Fruit fly (Drosophila melanogaster): ENCODE measurements around the gene rtet.

The rtet gene

dm6 chr3R:21060430-21061245 is 47.6 kb upstream of the rtet start, which contains the start of gene Mvl (continued):
- TF ChIP-seq ac (GFP tag; optimal IDR thresholded peaks at IDR 0.05) (no peak), ems (GFP tag; optimal IDR thresholded peaks at IDR 0.05) (no peak), z (GFP tag; IDR thresholded peaks at IDR 0.05) (peak; percentile 73), Dip3 (GFP tag; optimal IDR thresholded peaks at IDR 0.05) (no peak), chm (GFP tag; IDR thresholded peaks at IDR 0.05) (peak; percentile 55; the same call in 1 of the 2 replicates), Bdp1 (GFP tag; optimal IDR thresholded peaks at IDR 0.05) (no peak), CG18599 (GFP tag; optimal IDR thresholded peaks at IDR 0.05) (peak; percentile 37), CG11093 (GFP tag; IDR thresholded peaks at IDR 0.05) (no peak), CG10267 (tag; optimal IDR thresholded peaks at IDR 0.05) (peak; percentile 34), Jarid2 (GFP tag; optimal IDR thresholded peaks at IDR 0.05) (peak; percentile 74), CG7745 (tag; optimal IDR thresholded peaks at IDR 0.05) (peak; percentile 5), pfk (GFP tag; optimal IDR thresholded peaks at IDR 0.05) (peak; percentile 30), CG17829 (tag; optimal IDR thresholded peaks at IDR 0.05) (peak; percentile 66), gcm (GFP tag; optimal IDR thresholded peaks at IDR 0.05) (peak; percentile 71), kah (GFP tag; optimal IDR thresholded peaks at IDR 0.05) (peak; percentile 26), hkb (optimal IDR thresholded peaks at IDR 0.05) (peak; percentile 54), hkb (GFP tag; IDR thresholded peaks at IDR 0.05) (0 out of 2 replicates have a peak, but pooled peaks have one; percentile 22), zf30C (GFP tag; optimal IDR thresholded peaks at IDR 0.05) (peak; percentile 9), nom (GFP tag; optimal IDR thresholded peaks at IDR 0.05) (peak; percentile 28), CG8290 (GFP tag; optimal IDR thresholded peaks at IDR 0.05) (peak; percentile 83), CG8290 (tag; optimal IDR thresholded peaks at IDR 0.05) (peak; percentile 60 to 70)

- TF ChIP-seq sens (GFP tag) (peak; percentile 60), wdn (GFP tag; IDR thresholded peaks at IDR 0.05) (no peak), CG5180 (GFP tag; optimal IDR thresholded peaks at IDR 0.05) (no peak), Med (GFP tag) (peak; percentile 24)
These were observed 44.8 kb upstream of the rtet start for dm6 chr3R:21063433-21063832.

- TF ChIP-seq slou (GFP tag; optimal IDR thresholded peaks at IDR 0.05) (no peak), CG6272 (GFP tag; IDR thresholded peaks at IDR 0.05) (0 out of 2 replicates have a peak, but pooled peaks have one; percentile 14), CG18619 (GFP tag; optimal IDR thresholded peaks at IDR 0.05) (no peak), CG4282 (GFP tag; optimal IDR thresholded peaks at IDR 0.05) (no peak), CG1602 (GFP tag; optimal IDR thresholded peaks at IDR 0.05) (no peak), NC2α (GFP tag; optimal IDR thresholded peaks at IDR 0.05) (no peak), Oli (tag; optimal IDR thresholded peaks at IDR 0.05) (no peak), Nf-YB (GFP tag; optimal IDR thresholded peaks at IDR 0.05) (no peak), MTF-1 (GFP tag; optimal IDR thresholded peaks at IDR 0.05; ENCODE audit: borderline replicate concordance) (no peak), sens-2 (GFP tag; IDR thresholded peaks at IDR 0.05) (no peak), zfh2 (GFP tag; optimal IDR thresholded peaks at IDR 0.05) (peak; percentile 11), Rfx (GFP tag; IDR thresholded peaks at IDR 0.05) (peak; percentile 42; the same call in 1 of the 2 replicates), Six4 (GFP tag; optimal IDR thresholded peaks at IDR 0.05) (no peak), CG34376 (GFP tag; optimal IDR thresholded peaks at IDR 0.05) (peak; percentile 68), CG6854 (GFP tag; optimal IDR thresholded peaks at IDR 0.05) (no peak), CG3726 (GFP tag; IDR thresholded peaks at IDR 0.05) (no peak), CG2116 (GFP tag; optimal IDR thresholded peaks at IDR 0.05) (peak; percentile 69), dmrt11E (tag; optimal IDR thresholded peaks at IDR 0.05) (no peak), CG12942 (GFP tag; optimal IDR thresholded peaks at IDR 0.05) (no peak), MESR4 (GFP tag; optimal IDR thresholded peaks at IDR 0.05) (peak; percentile 90), CG13287 (GFP tag; IDR thresholded peaks at IDR 0.05; ENCODE audit: partially characterized antibody) (peak; percentile 89; the same call in 1 of the 2 replicates)
These were observed 44.0 kb upstream of the rtet start, which contains the start of gene Cortactin for dm6 chr3R:21064000-21064924. TSS of gene Cortactin (minus strand) at chr3R:21064471.
